Worm (Caenorhabditis elegans): ENCODE results near the gene K04C2.2.

The K04C2.2 gene

ce11 chrIII:6900609-6901008, 11.0 kb downstream of the K04C2.2 start:
- no peak for TF ChIP-seq dmd-4 (tag; optimal IDR thresholded peaks at IDR 0.05; ENCODE audit: borderline replicate concordance)
- no peak for TF ChIP-seq hlh-13 (GFP tag; optimal IDR thresholded peaks at IDR 0.05)
- TF ChIP-seq ceh-19 (GFP tag; optimal IDR thresholded peaks at IDR 0.05): no peak
- TF ChIP-seq eyg-1 (tag; optimal IDR thresholded peaks at IDR 0.05): no peak
- no peak for TF ChIP-seq unc-42 (tag; optimal IDR thresholded peaks at IDR 0.05)
- TF ChIP-seq sdc-2 (tag; optimal IDR thresholded peaks at IDR 0.05): no peak

- TF ChIP-seq unc-42 (tag; optimal IDR thresholded peaks at IDR 0.05) (peak; percentile 63), elt-2 (tag; optimal IDR thresholded peaks at IDR 0.05) (no peak), pat-9 (tag; optimal IDR thresholded peaks at IDR 0.05) (no peak)
These were observed 13.7 kb downstream of the K04C2.2 start, which contains the start of the genes brc-2 and T07E3.3 for ce11 chrIII:6903056-6903977. Gene brc-2, minus strand, starts transcription at chrIII:6903106. Gene T07E3.3, plus strand, starts transcription at chrIII:6903877.

- no peak for TF ChIP-seq pha-2 (tag; optimal IDR thresholded peaks at IDR 0.05)
- TF ChIP-seq ama-1 (optimal IDR thresholded peaks at IDR 0.05): no peak
- no peak for TF ChIP-seq fkh-10 (GFP tag; optimal IDR thresholded peaks at IDR 0.05)
- TF ChIP-seq ttx-3 (tag; optimal IDR thresholded peaks at IDR 0.05): no peak
- no peak for TF ChIP-seq ceh-48 (tag; optimal IDR thresholded peaks at IDR 0.05)
- TF ChIP-seq ceh-6 (GFP tag; optimal IDR thresholded peaks at IDR 0.05): no peak
- TF ChIP-seq unc-86 (tag; optimal IDR thresholded peaks at IDR 0.05): no peak
- no peak for TF ChIP-seq elt-2 (tag; optimal IDR thresholded peaks at IDR 0.05)
- no peak for TF ChIP-seq syd-9 (tag; optimal IDR thresholded peaks at IDR 0.05)
- no peak for TF ChIP-seq hlh-15 (tag; optimal IDR thresholded peaks at IDR 0.05)
- no peak for TF ChIP-seq odd-2 (tag; optimal IDR thresholded peaks at IDR 0.05)
- TF ChIP-seq tbx-2 (tag; optimal IDR thresholded peaks at IDR 0.05): no peak
These were observed 14.9 kb downstream of the K04C2.2 start for ce11 chrIII:6904468-6904867.

ce11 chrIII:6906409-6906808, 16.8 kb downstream of the K04C2.2 start, which contains the start of gene T07E3.2:
Gene T07E3.2, plus strand, starts transcription at chrIII:6906709.
- TF ChIP-seq syd-9 (tag; optimal IDR thresholded peaks at IDR 0.05): no peak
- TF ChIP-seq odd-2 (tag; optimal IDR thresholded peaks at IDR 0.05): no peak
- TF ChIP-seq ets-4 (tag; optimal IDR thresholded peaks at IDR 0.05): no peak
- no peak for TF ChIP-seq ceh-48 (tag; optimal IDR thresholded peaks at IDR 0.05)

- TF ChIP-seq ceh-48 (tag; optimal IDR thresholded peaks at IDR 0.05): no peak
- TF ChIP-seq mec-3 (tag; optimal IDR thresholded peaks at IDR 0.05; ENCODE audit: borderline replicate concordance): no peak
- no peak for TF ChIP-seq T23F11.4 (GFP tag; optimal IDR thresholded peaks at IDR 0.05)
- TF ChIP-seq sox-4 (tag; optimal IDR thresholded peaks at IDR 0.05): no peak
- no peak for TF ChIP-seq syd-9 (tag; optimal IDR thresholded peaks at IDR 0.05)
- no peak for TF ChIP-seq fkh-10 (GFP tag; optimal IDR thresholded peaks at IDR 0.05)
- TF ChIP-seq gmeb-2 (tag; optimal IDR thresholded peaks at IDR 0.05): no peak
- TF ChIP-seq ceh-31 (tag; optimal IDR thresholded peaks at IDR 0.05): no peak
- no peak for TF ChIP-seq rnt-1 (tag; optimal IDR thresholded peaks at IDR 0.05)
- TF ChIP-seq ceh-22 (tag; optimal IDR thresholded peaks at IDR 0.05): no peak
- TF ChIP-seq ceh-2 (tag; optimal IDR thresholded peaks at IDR 0.05): no peak
- no peak for TF ChIP-seq tbx-2 (tag; optimal IDR thresholded peaks at IDR 0.05)
- TF ChIP-seq sox-2 (GFP tag; IDR thresholded peaks at IDR 0.05): no peak
- no peak for TF ChIP-seq pat-9 (tag; optimal IDR thresholded peaks at IDR 0.05)
- TF ChIP-seq ceh-18 (tag; optimal IDR thresholded peaks at IDR 0.05): no peak
- no peak for TF ChIP-seq ceh-6 (GFP tag; optimal IDR thresholded peaks at IDR 0.05)
- TF ChIP-seq hlh-13 (GFP tag; optimal IDR thresholded peaks at IDR 0.05): no peak
- TF ChIP-seq pha-2 (tag; optimal IDR thresholded peaks at IDR 0.05): no peak
These were observed 22.8 kb downstream of the K04C2.2 start, which contains the start of gene pdf-1 for ce11 chrIII:6912381-6912780. Gene pdf-1, minus strand, starts transcription at chrIII:6912481.

Data from whole organism, late embryonic.